Worm (Caenorhabditis elegans) whole organism, L1 larva: Measurements from ENCODE around the gene T04C12.11.

Source experiments
- C16A3.4 ChIP-seq: fragments of 150-350 bp; optimal IDR thresholded peaks from 2 replicates; lab custom pipeline; 2014; ENCODE audit warnings: missing biosample characterization, missing genetic modification characterization
- F16B12.6 ChIP-seq: fragments of 150-350 bp; optimal IDR thresholded peaks from 2 replicates; lab custom pipeline; 2014; ENCODE audit warnings: missing biosample characterization, missing genetic modification characterization
- blmp-1 ChIP-seq: fragments of 150-350 bp; optimal IDR thresholded peaks from 2 replicates; lab custom pipeline; 2014; ENCODE audit warnings: missing biosample characterization, missing genetic modification characterization
- ceh-63 ChIP-seq: fragments of 200-800 bp; sonication (Bioruptor generic); optimal IDR thresholded peaks from 2 replicates; lab custom pipeline; 2018; ENCODE audit warnings: mild to moderate bottlenecking, missing genetic modification characterization, missing compliant biosample characterization
- fkh-10 ChIP-seq: sonication (generic microtip); optimal IDR thresholded peaks from 2 replicates; lab custom pipeline; 2017; ENCODE audit warnings: missing biosample characterization, missing genetic modification reagents, missing genetic modification characterization
- hlh-4 ChIP-seq: sonication (generic microtip); optimal IDR thresholded peaks from 2 replicates; lab custom pipeline; 2016; ENCODE audit warnings: mild to moderate bottlenecking, missing genetic modification characterization, missing compliant biosample characterization
- lin-39 ChIP-seq: fragments of 150-350 bp; optimal IDR thresholded peaks from 2 replicates; lab custom pipeline; 2014; ENCODE audit warnings: missing biosample characterization, missing genetic modification reagents, missing genetic modification characterization
- mdl-1 ChIP-seq, 2 experiments: fragments of 150-350 bp; optimal IDR thresholded peaks; 2 replicates each; lab custom pipeline; 2014 to 2017; ENCODE audit warnings: missing biosample characterization in 2 of 2, missing genetic modification characterization in 2 of 2, inconsistent platforms in 1 of 2
- nhr-76 ChIP-seq: sonication (generic microtip); optimal IDR thresholded peaks from 2 replicates; lab custom pipeline; 2017; ENCODE audit warnings: missing biosample characterization, missing genetic modification characterization
- nhr-77 ChIP-seq: fragments of 150-350 bp; optimal IDR thresholded peaks from 2 replicates; lab custom pipeline; 2014; ENCODE audit warnings: missing biosample characterization, missing genetic modification characterization
- pqm-1 ChIP-seq: sonication (generic microtip); optimal IDR thresholded peaks from 3 replicates; lab custom pipeline; 2017; ENCODE audit warnings: missing biosample characterization, missing genetic modification characterization

ce11 chrV:11078104-11078724 is 18.1 kb upstream of the T04C12.11 start, which contains the start of gene act-2:
- TF ChIP-seq nhr-76 (tag; lab: Kevin White, UChicago) (no peak), lin-39 (tag; lab: Kevin White, UChicago) (no peak), C16A3.4 (peak; percentile 66), F16B12.6 (tag; lab: Kevin White, UChicago) (peak; percentile 13), hlh-4 (tag; lab: Kevin White, UChicago) (no peak), pqm-1 (no peak), blmp-1 (tag; lab: Kevin White, UChicago) (peak; percentile 28), fkh-10 (GFP tag; lab: Kevin White, UChicago) (peak; percentile 47), nhr-77 (tag; lab: Kevin White, UChicago) (peak; percentile 47), mdl-1 (tag; optimal IDR thresholded peaks at IDR 0.05; lab: Kevin White, UChicago) (peak in 1 of 2 experiments; percentile 64), ceh-63 (no peak)
